Worm (Caenorhabditis elegans): ENCODE results near the gene rod-1.

rod-1 gene

ce11 chrIV:7478134-7478533 is at the start of gene rod-1:
Gene rod-1, plus strand, starts transcription at chrIV:7478452.
- TF ChIP-seq med-1 (GFP tag; optimal IDR thresholded peaks at IDR 0.05; ENCODE audit: insufficient read depth) = no peak
- TF ChIP-seq ref-1 (GFP tag; conservative IDR thresholded peaks at IDR 0.05) = no peak
- TF ChIP-seq cog-1 (tag; optimal IDR thresholded peaks at IDR 0.05) = no peak
- no peak for TF ChIP-seq flt-1 (GFP tag; IDR thresholded peaks at IDR 0.05)
- TF ChIP-seq ztf-23 (GFP tag; IDR thresholded peaks at IDR 0.05) = no peak
- no peak for TF ChIP-seq T22C8.4 (GFP tag; IDR thresholded peaks at IDR 0.05)
- TF ChIP-seq tab-1 (GFP tag; IDR thresholded peaks at IDR 0.05) = no peak
- TF ChIP-seq klf-2 (GFP tag; conservative IDR thresholded peaks at IDR 0.05) = no peak
- TF ChIP-seq ztf-29 (GFP tag; IDR thresholded peaks at IDR 0.05) = no peak

- TF ChIP-seq T22C8.4 (GFP tag; IDR thresholded peaks at IDR 0.05) (no peak), med-1 (GFP tag; optimal IDR thresholded peaks at IDR 0.05; ENCODE audit: insufficient read depth) (no peak), tab-1 (GFP tag; IDR thresholded peaks at IDR 0.05) (no peak), klf-2 (GFP tag; conservative IDR thresholded peaks at IDR 0.05) (no peak), ref-1 (GFP tag; conservative IDR thresholded peaks at IDR 0.05) (no peak), ztf-23 (GFP tag; IDR thresholded peaks at IDR 0.05) (no peak), flt-1 (GFP tag; IDR thresholded peaks at IDR 0.05) (no peak), cog-1 (tag; optimal IDR thresholded peaks at IDR 0.05) (no peak), ztf-29 (GFP tag; IDR thresholded peaks at IDR 0.05) (no peak)
Observed at ce11 chrIV:7428998-7429397, 49.3 kb upstream of the rod-1 start.

- TF ChIP-seq flt-1 (GFP tag; IDR thresholded peaks at IDR 0.05) (no peak), tab-1 (GFP tag; IDR thresholded peaks at IDR 0.05) (no peak)
Observed at ce11 chrIV:7433858-7434257, 44.4 kb upstream of the rod-1 start, which contains the start of gene B0496.11. Gene B0496.11, minus strand, starts transcription at chrIV:7433958.

DNA sequence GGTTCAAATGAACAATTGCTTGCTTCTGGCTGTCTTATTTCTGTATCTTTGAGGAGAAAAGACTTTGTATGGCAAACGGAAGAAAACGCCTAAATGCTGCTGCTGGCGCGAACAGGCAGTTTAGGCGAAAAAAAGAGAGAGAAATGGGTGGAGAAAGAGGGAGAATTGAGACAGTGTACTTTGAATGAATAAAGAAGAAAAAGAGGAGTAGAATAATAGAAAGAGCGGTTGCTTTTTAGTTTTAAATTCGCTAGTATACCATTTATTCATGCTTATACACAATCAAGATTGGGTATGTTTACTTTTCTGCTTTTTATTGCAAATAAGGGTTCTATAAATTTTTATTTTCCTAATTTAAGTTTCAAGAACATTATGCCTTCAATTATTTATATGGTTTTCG is 38.9 kb upstream of the rod-1 start:
- TF ChIP-seq ztf-23 (GFP tag; IDR thresholded peaks at IDR 0.05) = no peak

- TF ChIP-seq ztf-23 (GFP tag; IDR thresholded peaks at IDR 0.05) (no peak), flt-1 (GFP tag; IDR thresholded peaks at IDR 0.05) (no peak), tab-1 (GFP tag; IDR thresholded peaks at IDR 0.05) (no peak), ref-1 (GFP tag; conservative IDR thresholded peaks at IDR 0.05) (no peak), klf-2 (GFP tag; conservative IDR thresholded peaks at IDR 0.05) (no peak), med-1 (GFP tag; optimal IDR thresholded peaks at IDR 0.05; ENCODE audit: insufficient read depth) (no peak), ztf-29 (GFP tag; IDR thresholded peaks at IDR 0.05) (no peak), cog-1 (tag; optimal IDR thresholded peaks at IDR 0.05) (no peak), T22C8.4 (GFP tag; IDR thresholded peaks at IDR 0.05) (no peak)
Observed at ce11 chrIV:7440238-7440637, 38.0 kb upstream of the rod-1 start.

DNA sequence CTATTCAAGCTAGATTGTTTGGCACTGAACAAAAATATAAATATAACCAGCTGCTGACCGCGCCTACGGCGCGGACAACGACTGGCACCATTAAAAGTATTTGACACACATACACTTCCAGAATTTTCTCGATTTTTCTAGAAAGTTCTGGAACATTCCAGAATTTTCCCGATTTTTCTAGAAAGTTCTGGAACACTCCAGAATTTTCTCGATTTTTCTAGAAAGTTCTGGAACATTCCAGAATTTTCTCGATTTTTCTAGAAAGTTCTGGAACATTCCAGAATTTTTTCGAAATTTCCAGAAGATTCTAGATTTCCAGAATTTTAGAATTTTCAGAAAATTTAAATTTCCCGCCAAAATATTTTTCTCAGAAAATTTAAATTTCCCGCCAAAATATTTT is 37.3 kb upstream of the rod-1 start:
- 0 out of 2 replicates have a peak, but pooled peaks have one; percentile 37 for TF ChIP-seq flt-1 (GFP tag; IDR thresholded peaks at IDR 0.05)

DNA sequence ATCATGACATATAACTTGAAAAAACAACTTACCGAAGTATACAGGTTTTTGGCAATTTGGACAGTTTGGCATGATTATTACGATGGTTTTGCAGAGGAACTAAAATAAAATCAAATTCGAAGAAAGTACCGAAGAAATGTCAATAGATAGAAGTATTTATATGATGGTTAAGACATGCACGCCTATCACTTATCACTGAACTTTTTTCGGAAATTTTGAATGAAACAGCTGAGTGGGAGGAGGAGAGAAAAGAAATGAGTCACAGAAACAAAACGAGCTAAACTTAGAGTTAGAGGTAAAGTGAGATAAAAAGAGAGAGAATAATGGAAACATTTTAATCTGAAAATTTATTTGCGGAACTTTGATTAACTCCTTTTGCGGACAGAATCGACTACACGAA is 33.0 kb upstream of the rod-1 start, which contains the start of gene valv-1:
Gene valv-1, minus strand, starts transcription at position 101 of the 400 bp plus-strand sequence.
- no peak for TF ChIP-seq cog-1 (tag; optimal IDR thresholded peaks at IDR 0.05)
- TF ChIP-seq ztf-23 (GFP tag; IDR thresholded peaks at IDR 0.05) = no peak
- TF ChIP-seq flt-1 (GFP tag; IDR thresholded peaks at IDR 0.05) = no peak
- no peak for TF ChIP-seq klf-2 (GFP tag; conservative IDR thresholded peaks at IDR 0.05)
- no peak for TF ChIP-seq ref-1 (GFP tag; conservative IDR thresholded peaks at IDR 0.05)
- TF ChIP-seq tab-1 (GFP tag; IDR thresholded peaks at IDR 0.05) = no peak
- TF ChIP-seq med-1 (GFP tag; optimal IDR thresholded peaks at IDR 0.05; ENCODE audit: insufficient read depth) = no peak
- no peak for TF ChIP-seq T22C8.4 (GFP tag; IDR thresholded peaks at IDR 0.05)
- TF ChIP-seq ztf-29 (GFP tag; IDR thresholded peaks at IDR 0.05) = no peak

- no peak for TF ChIP-seq ztf-29 (GFP tag; IDR thresholded peaks at IDR 0.05)
- TF ChIP-seq ref-1 (GFP tag; conservative IDR thresholded peaks at IDR 0.05) = no peak
- no peak for TF ChIP-seq tab-1 (GFP tag; IDR thresholded peaks at IDR 0.05)
- no peak for TF ChIP-seq cog-1 (tag; optimal IDR thresholded peaks at IDR 0.05)
- TF ChIP-seq ztf-23 (GFP tag; IDR thresholded peaks at IDR 0.05) = no peak
- TF ChIP-seq med-1 (GFP tag; optimal IDR thresholded peaks at IDR 0.05; ENCODE audit: insufficient read depth) = no peak
- no peak for TF ChIP-seq T22C8.4 (GFP tag; IDR thresholded peaks at IDR 0.05)
Observed at ce11 chrIV:7445995-7446394, 32.3 kb upstream of the rod-1 start, which contains the start of gene B0496.1. Gene B0496.1, plus strand, starts transcription at chrIV:7446295.

DNA sequence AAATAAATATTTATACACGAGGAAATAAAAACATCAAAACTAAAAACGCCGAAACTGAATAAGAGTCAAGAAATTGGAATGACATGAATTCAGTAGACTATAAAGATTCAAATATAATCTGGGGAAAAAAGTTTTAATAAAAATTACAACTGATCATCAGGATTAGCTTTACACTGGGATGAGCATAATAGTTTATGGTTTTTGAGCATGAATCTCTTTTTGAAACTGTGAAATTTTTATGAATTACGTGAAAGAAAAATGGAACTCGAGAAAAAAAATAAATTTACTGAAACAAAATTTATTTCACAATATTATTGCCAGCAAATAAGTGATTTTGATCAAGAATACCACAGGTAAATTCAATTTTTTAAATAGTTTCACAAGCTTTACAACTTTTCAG is 30.7 kb upstream of the rod-1 start, which contains the start of gene B0496.2:
Gene B0496.2, plus strand, starts transcription at position 301 of the 400 bp plus-strand sequence.
- TF ChIP-seq ref-1 (GFP tag; conservative IDR thresholded peaks at IDR 0.05) = no peak
- no peak for TF ChIP-seq med-1 (GFP tag; optimal IDR thresholded peaks at IDR 0.05; ENCODE audit: insufficient read depth)
- TF ChIP-seq tab-1 (GFP tag; IDR thresholded peaks at IDR 0.05) = no peak
- TF ChIP-seq ztf-23 (GFP tag; IDR thresholded peaks at IDR 0.05) = no peak
- TF ChIP-seq flt-1 (GFP tag; IDR thresholded peaks at IDR 0.05) = no peak
- no peak for TF ChIP-seq cog-1 (tag; optimal IDR thresholded peaks at IDR 0.05)
- no peak for TF ChIP-seq ztf-29 (GFP tag; IDR thresholded peaks at IDR 0.05)

DNA sequence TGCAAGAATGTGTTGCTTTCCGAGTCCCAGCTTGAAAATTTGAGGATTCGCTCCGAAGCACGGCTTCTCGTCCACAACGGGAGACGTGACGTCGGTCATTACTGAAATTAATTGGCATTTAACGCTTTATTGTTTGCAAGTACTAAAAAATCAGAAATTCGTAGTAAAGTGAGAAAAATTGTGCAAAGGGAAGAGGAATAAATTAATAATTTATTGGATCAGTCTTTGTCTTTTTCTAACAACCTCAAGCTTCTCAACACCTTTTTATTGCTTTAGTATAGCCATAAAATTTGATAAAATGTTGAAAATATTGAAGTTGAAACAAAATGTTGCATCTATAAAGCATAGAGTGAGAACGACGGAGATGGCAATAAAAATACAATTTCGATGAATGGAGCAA is 26.9 kb upstream of the rod-1 start, which contains the start of gene tes-1:
Gene tes-1, minus strand, starts transcription at position 101 of the 400 bp plus-strand sequence.
- TF ChIP-seq klf-2 (GFP tag; conservative IDR thresholded peaks at IDR 0.05) = no peak
- no peak for TF ChIP-seq ztf-23 (GFP tag; IDR thresholded peaks at IDR 0.05)
- TF ChIP-seq flt-1 (GFP tag; IDR thresholded peaks at IDR 0.05) = no peak
- no peak for TF ChIP-seq ref-1 (GFP tag; conservative IDR thresholded peaks at IDR 0.05)
- no peak for TF ChIP-seq tab-1 (GFP tag; IDR thresholded peaks at IDR 0.05)
- TF ChIP-seq cog-1 (tag; optimal IDR thresholded peaks at IDR 0.05) = no peak
- no peak for TF ChIP-seq T22C8.4 (GFP tag; IDR thresholded peaks at IDR 0.05)
- no peak for TF ChIP-seq med-1 (GFP tag; optimal IDR thresholded peaks at IDR 0.05; ENCODE audit: insufficient read depth)
- TF ChIP-seq ztf-29 (GFP tag; IDR thresholded peaks at IDR 0.05) = no peak

All from whole organism, midembryonic.